Worm (Caenorhabditis elegans): ENCODE data around the gene ptr-19.

- TF ChIP-seq unc-62 (GFP tag; optimal IDR thresholded peaks at IDR 0.05) = no peak
- TF ChIP-seq egl-27 (tag; optimal IDR thresholded peaks at IDR 0.05) = no peak
These were observed at the start of gene ptr-19 for ce11 chrIII:10781553-10781952.
